Fruit fly (Drosophila melanogaster) whole organism, embryonic: ENCODE data around the gene Atf3.
A peak's percentile ranks its signal among the peaks of the same experiment; 100 is the strongest.

Source experiments
- Abd-B ChIP-seq: fragments of 200-800 bp; sonication (Bioruptor generic); optimal IDR thresholded peaks from 2 replicates; lab custom pipeline; 2018; ENCODE audit warnings: missing biosample characterization, mild to moderate bottlenecking, missing genetic modification characterization, moderate library complexity
- Awh ChIP-seq: fragments of 200-800 bp; sonication (Bioruptor generic); IDR thresholded peaks from 2 replicates; pipeline ENCODE4, ENCODE4 v1.3.6; 2022; ENCODE audit warnings: missing biosample characterization, missing genetic modification characterization
- CG11560 ChIP-seq: fragments of 200-800 bp; sonication (Bioruptor generic); IDR thresholded peaks from 3 replicates; pipeline ENCODE4 v1.3.6; 2022; ENCODE audit warnings: missing biosample characterization, missing genetic modification characterization
- CG12942 ChIP-seq: fragments of 200-800 bp; sonication (Bioruptor generic); optimal IDR thresholded peaks from 3 replicates; lab custom pipeline; 2016; ENCODE audit warnings: missing biosample characterization, missing genetic modification characterization
- CG13894 ChIP-seq: fragments of 200-800 bp; sonication (Bioruptor generic); optimal IDR thresholded peaks from 3 replicates; lab custom pipeline; 2018; ENCODE audit warnings: missing biosample characterization, mild to moderate bottlenecking, missing genetic modification characterization, moderate library complexity
- CG14965 ChIP-seq: fragments of 200-800 bp; sonication (Bioruptor generic); optimal IDR thresholded peaks from 2 replicates; lab custom pipeline; 2016; ENCODE audit warnings: missing biosample characterization, missing genetic modification characterization, borderline replicate concordance
- CG15269 ChIP-seq: fragments of 200-800 bp; sonication (Bioruptor generic); optimal IDR thresholded peaks from 2 replicates; lab custom pipeline; 2018; ENCODE audit warnings: missing biosample characterization, mild to moderate bottlenecking, missing genetic modification characterization, moderate library complexity
- CG17328 ChIP-seq: fragments of 200-800 bp; sonication (Bioruptor generic); IDR thresholded peaks from 2 replicates; pipeline ENCODE4 v1.3.6; 2022; ENCODE audit warnings: missing biosample characterization, missing genetic modification characterization
- CG18764 ChIP-seq: fragments of 200-800 bp; sonication (Bioruptor generic); optimal IDR thresholded peaks from 3 replicates; lab custom pipeline; 2016; ENCODE audit warnings: missing biosample characterization, missing genetic modification characterization
- CG30403 ChIP-seq: fragments of 200-800 bp; sonication (Bioruptor generic); optimal IDR thresholded peaks from 3 replicates; lab custom pipeline; 2016; ENCODE audit warnings: missing biosample characterization, missing genetic modification characterization
- CG30431 ChIP-seq: fragments of 200-800 bp; sonication (Bioruptor generic); optimal IDR thresholded peaks from 2 replicates; lab custom pipeline; 2017; ENCODE audit warnings: missing biosample characterization, missing genetic modification characterization
- CG31224 ChIP-seq: fragments of 200-800 bp; sonication (Bioruptor generic); IDR thresholded peaks from 2 replicates; pipeline ENCODE4 v1.3.6; 2022; ENCODE audit warnings: missing biosample characterization, missing genetic modification characterization
- CG3163 ChIP-seq: fragments of 200-800 bp; sonication (Bioruptor generic); optimal IDR thresholded peaks from 3 replicates; lab custom pipeline; 2016; ENCODE audit warnings: missing biosample characterization, missing genetic modification characterization
- CG32767 ChIP-seq: fragments of 200-800 bp; sonication (Bioruptor generic); IDR thresholded peaks from 2 replicates; pipeline ENCODE4 v1.3.6; 2022; ENCODE audit warnings: missing biosample characterization, missing genetic modification characterization
- CG34422 ChIP-seq: fragments of 200-800 bp; sonication (Bioruptor generic); IDR thresholded peaks from 3 replicates; pipeline ENCODE4 v1.3.6; 2022; ENCODE audit warnings: missing biosample characterization, missing genetic modification characterization
- CG4617 ChIP-seq: fragments of 200-800 bp; sonication (Bioruptor generic); optimal IDR thresholded peaks from 3 replicates; lab custom pipeline; 2016; ENCODE audit warnings: missing biosample characterization, missing genetic modification characterization, borderline replicate concordance
- CG4820 ChIP-seq: fragments of 200-800 bp; sonication (Bioruptor generic); optimal IDR thresholded peaks from 3 replicates; lab custom pipeline; 2016; ENCODE audit warnings: missing biosample characterization, missing genetic modification characterization
- CG7963 ChIP-seq: fragments of 200-800 bp; sonication (Bioruptor generic); IDR thresholded peaks from 3 replicates; pipeline ENCODE4 v1.3.6; 2022; ENCODE audit warnings: missing biosample characterization, missing genetic modification characterization; ENCODE audit not compliant: partially characterized antibody
- CG8281 ChIP-seq: fragments of 200-800 bp; sonication (Bioruptor generic); optimal IDR thresholded peaks from 2 replicates; lab custom pipeline; 2018; ENCODE audit warnings: missing biosample characterization, mild to moderate bottlenecking, missing genetic modification characterization, moderate library complexity
- CG8388 ChIP-seq: fragments of 200-800 bp; sonication (Bioruptor generic); optimal IDR thresholded peaks from 2 replicates; lab custom pipeline; 2019; ENCODE audit warnings: missing biosample characterization, mild to moderate bottlenecking, missing genetic modification characterization, moderate library complexity
- CG9609 ChIP-seq: fragments of 200-800 bp; sonication (Bioruptor generic); optimal IDR thresholded peaks from 3 replicates; lab custom pipeline; 2016; ENCODE audit warnings: missing biosample characterization, missing genetic modification characterization
- CTCF ChIP-seq: fragments of 200-800 bp; sonication (Bioruptor generic); optimal IDR thresholded peaks from 2 replicates; lab custom pipeline; 2017; ENCODE audit warnings: missing biosample characterization, mild to moderate bottlenecking, missing genetic modification characterization, moderate library complexity
- Doc3 ChIP-seq: fragments of 200-800 bp; sonication (Bioruptor generic); IDR thresholded peaks from 3 replicates; pipeline ENCODE4 v1.3.6; 2022; ENCODE audit warnings: missing biosample characterization, missing genetic modification characterization; ENCODE audit not compliant: partially characterized antibody
- Ets97D ChIP-seq: fragments of 200-800 bp; sonication (Bioruptor generic); optimal IDR thresholded peaks from 3 replicates; lab custom pipeline; 2016; ENCODE audit warnings: missing biosample characterization, missing genetic modification characterization
- Gug ChIP-seq: fragments of 200-800 bp; sonication (Bioruptor generic); IDR thresholded peaks from 4 replicates; pipeline ENCODE4 v1.3.6; 2022; ENCODE audit warnings: missing biosample characterization, missing genetic modification characterization
- Med ChIP-seq: fragments of 200-800 bp; sonication (Bioruptor generic); peaks from one replicate; lab custom pipeline; 2016; ENCODE audit warnings: missing biosample characterization, missing genetic modification characterization, mild to moderate bottlenecking, inconsistent platforms, moderate library complexity
- PHDP ChIP-seq: fragments of 200-800 bp; sonication (Bioruptor generic); optimal IDR thresholded peaks from 3 replicates; lab custom pipeline; 2018; ENCODE audit warnings: missing biosample characterization, mild to moderate bottlenecking, missing genetic modification characterization, moderate library complexity
- Side ChIP-seq: fragments of 200-800 bp; sonication (Bioruptor generic); optimal IDR thresholded peaks from 2 replicates; lab custom pipeline; 2016; ENCODE audit warnings: missing biosample characterization, missing genetic modification characterization
- Six4 ChIP-seq: fragments of 200-800 bp; sonication (Bioruptor generic); optimal IDR thresholded peaks from 2 replicates; lab custom pipeline; 2016; ENCODE audit warnings: missing biosample characterization, missing genetic modification characterization
- Sry-δ ChIP-seq: fragments of 200-800 bp; sonication (Bioruptor generic); optimal IDR thresholded peaks from 2 replicates; lab custom pipeline; 2016; ENCODE audit warnings: missing biosample characterization, missing genetic modification characterization
- Ssrp ChIP-seq: fragments of 200-800 bp; sonication (Bioruptor generic); optimal IDR thresholded peaks from 2 replicates; lab custom pipeline; 2018; ENCODE audit warnings: missing biosample characterization, mild to moderate bottlenecking, missing genetic modification characterization, moderate library complexity
- br ChIP-seq: fragments of >200 bp; optimal IDR thresholded peaks from 2 replicates; lab custom pipeline; 2017
- corto ChIP-seq: fragments of 200-800 bp; sonication (Bioruptor generic); optimal IDR thresholded peaks from 2 replicates; lab custom pipeline; 2016; ENCODE audit warnings: missing biosample characterization, mild to moderate bottlenecking, missing genetic modification characterization, moderate library complexity
- cwo ChIP-seq: fragments of 200-800 bp; sonication (Bioruptor generic); optimal IDR thresholded peaks from 3 replicates; lab custom pipeline; 2017; ENCODE audit warnings: missing biosample characterization, missing genetic modification characterization, mild to moderate bottlenecking, moderate library complexity, missing genetic modification reagents
- dpn ChIP-seq, 2 experiments: fragments of 200-800 bp; sonication (Bioruptor generic); optimal IDR thresholded peaks; 3 replicates each; lab custom pipeline; 2016; ENCODE audit warnings: missing biosample characterization in 2 of 2, missing genetic modification characterization in 2 of 2
- gsb ChIP-seq: fragments of 200-800 bp; sonication (Bioruptor generic); IDR thresholded peaks from 2 replicates; pipeline ENCODE4 v1.3.6; 2022; ENCODE audit warnings: missing biosample characterization, missing genetic modification characterization
- ind ChIP-seq: fragments of 200-800 bp; sonication (Bioruptor generic); optimal IDR thresholded peaks from 3 replicates; lab custom pipeline; 2016; ENCODE audit warnings: missing biosample characterization, missing genetic modification characterization
- insv ChIP-seq, 2 experiments: fragments of 200-800 bp; sonication (Bioruptor generic); optimal IDR thresholded peaks; 3 replicates each; lab custom pipeline; 2016 to 2018; ENCODE audit warnings: missing biosample characterization in 2 of 2, missing genetic modification characterization in 2 of 2
- kay ChIP-seq: fragments of 200-800 bp; sonication (Bioruptor generic); optimal IDR thresholded peaks from 2 replicates; lab custom pipeline; 2016; ENCODE audit warnings: missing biosample characterization, missing genetic modification characterization
- lmd ChIP-seq: fragments of 200-800 bp; sonication (Bioruptor generic); IDR thresholded peaks from 2 replicates; pipeline ENCODE4 v1.3.6; 2022; ENCODE audit warnings: missing biosample characterization, missing genetic modification characterization
- lov ChIP-seq, 2 experiments: fragments of 200-800 bp in 1 of 2; fragments of >200 bp in 1 of 2; sonication (Bioruptor generic) in 1 of 2; IDR thresholded peaks in 1 of 2; optimal IDR thresholded peaks in 1 of 2; 2 replicates in 1 of 2; 3 replicates in 1 of 2; pipeline versions ENCODE4 v1.3.6 to Lab custom; 2017 to 2022; ENCODE audit warnings: missing biosample characterization in 1 of 2, missing genetic modification characterization in 1 of 2
- mld ChIP-seq: fragments of 200-800 bp; sonication (Bioruptor generic); IDR thresholded peaks from 3 replicates; pipeline ENCODE4 v1.3.6; 2022; ENCODE audit warnings: missing biosample characterization, missing genetic modification characterization; ENCODE audit not compliant: partially characterized antibody
- nau ChIP-seq: fragments of 200-800 bp; sonication (Bioruptor generic); optimal IDR thresholded peaks from 3 replicates; lab custom pipeline; 2017; ENCODE audit warnings: missing biosample characterization, mild to moderate bottlenecking, missing genetic modification characterization, missing genetic modification reagents
- otp ChIP-seq: fragments of 200-800 bp; sonication (Bioruptor generic); IDR thresholded peaks from 3 replicates; pipeline ENCODE4, ENCODE4 v1.3.6; 2022; ENCODE audit warnings: missing biosample characterization, missing genetic modification characterization
- phol ChIP-seq: fragments of 200-800 bp; sonication (Bioruptor generic); optimal IDR thresholded peaks from 3 replicates; lab custom pipeline; 2018; ENCODE audit warnings: missing biosample characterization, mild to moderate bottlenecking, missing genetic modification characterization, moderate library complexity
- pros ChIP-seq: fragments of 200-800 bp; sonication (Bioruptor generic); optimal IDR thresholded peaks from 3 replicates; lab custom pipeline; 2019; ENCODE audit warnings: missing biosample characterization, mild to moderate bottlenecking, missing genetic modification characterization, moderate library complexity
- pzg ChIP-seq: fragments of 200-800 bp; sonication (Bioruptor generic); optimal IDR thresholded peaks from 3 replicates; lab custom pipeline; 2018; ENCODE audit warnings: missing biosample characterization, mild to moderate bottlenecking, missing genetic modification characterization, moderate library complexity
- sug ChIP-seq: fragments of 200-800 bp; optimal IDR thresholded peaks from 2 replicates; lab custom pipeline; 2019; ENCODE audit warnings: missing biosample characterization, mild to moderate bottlenecking, missing genetic modification characterization, moderate library complexity
- tio ChIP-seq: fragments of 200-800 bp; sonication (Bioruptor generic); optimal IDR thresholded peaks from 2 replicates; lab custom pipeline; 2017; ENCODE audit warnings: missing biosample characterization, missing genetic modification characterization, inconsistent platforms
- vnd ChIP-seq: fragments of 200-800 bp; sonication (Bioruptor generic); IDR thresholded peaks from 3 replicates; pipeline ENCODE4 v1.3.6; 2022; ENCODE audit warnings: missing biosample characterization, missing genetic modification characterization; ENCODE audit not compliant: partially characterized antibody
- zen ChIP-seq: fragments of 200-800 bp; sonication (Bioruptor generic); optimal IDR thresholded peaks from 3 replicates; lab custom pipeline; 2018; ENCODE audit warnings: missing biosample characterization, mild to moderate bottlenecking, missing genetic modification characterization, moderate library complexity

Atf3 gene

dm6 chrX:1215000-1215399 lies 60.1 kb downstream of the Atf3 start, which contains the start of gene CG11398 (continued):
- no peak for TF ChIP-seq CG32767 (GFP tag; lab: Robert Waterston, UW)
- TF ChIP-seq lmd: no peak
- TF ChIP-seq Side: no peak
- TF ChIP-seq CG30403 (GFP tag; lab: Kevin White, UChicago): no peak
- TF ChIP-seq CG13894 (tag; lab: Kevin White, UChicago): no peak
- TF ChIP-seq nau: no peak
- peak; percentile 71 for TF ChIP-seq CG4617 (GFP tag; lab: Kevin White, UChicago)
- no peak for TF ChIP-seq CG9609
- no peak for TF ChIP-seq dpn (GFP tag; optimal IDR thresholded peaks at IDR 0.05; lab: Kevin White, UChicago)
- no peak for TF ChIP-seq ind (GFP tag; lab: Kevin White, UChicago)
- TF ChIP-seq zen (tag; lab: Kevin White, UChicago): peak; percentile 11
- no peak for TF ChIP-seq CG18764 (GFP tag; lab: Kevin White, UChicago)
- TF ChIP-seq kay (GFP tag; lab: Kevin White, UChicago): no peak
- TF ChIP-seq CG11560 (tag; lab: Robert Waterston, UW): no peak
- TF ChIP-seq tio (GFP tag; lab: Kevin White, UChicago): no peak
- no peak for TF ChIP-seq Ssrp
- no peak for TF ChIP-seq CG8281 (tag; lab: Kevin White, UChicago)
- TF ChIP-seq lov (optimal IDR thresholded peaks at IDR 0.05; lab: Kevin White, UChicago): no peak
- no peak for TF ChIP-seq lov (GFP tag; IDR thresholded peaks at IDR 0.05; lab: Robert Waterston, UW)
- no peak for TF ChIP-seq insv (GFP tag; optimal IDR thresholded peaks at IDR 0.05; lab: Kevin White, UChicago)
- TF ChIP-seq CG12942: no peak
- TF ChIP-seq CG34422 (GFP tag; lab: Robert Waterston, UW): no peak
- peak; percentile 76 for TF ChIP-seq Ets97D
- TF ChIP-seq pros (GFP tag; lab: Kevin White, UChicago): no peak
- TF ChIP-seq Awh (GFP tag; lab: Robert Waterston, UW): no peak
- 0 out of 3 replicates have a peak, but pooled peaks have one; percentile 33 for TF ChIP-seq mld (GFP tag; lab: Robert Waterston, UW)
- peak; percentile 71; the same call in 1 of the 3 replicates for TF ChIP-seq CG7963
- peak; percentile 52 for TF ChIP-seq vnd (GFP tag; lab: Robert Waterston, UW)
- peak; percentile 82 for TF ChIP-seq Sry-δ (GFP tag; lab: Kevin White, UChicago)
- TF ChIP-seq CG4820: no peak
- peak; percentile 67 for TF ChIP-seq phol (tag; lab: Kevin White, UChicago)
- TF ChIP-seq CG8388 (GFP tag; lab: Kevin White, UChicago): no peak
- no peak for TF ChIP-seq CG31224
- TF ChIP-seq Med (GFP tag; lab: Kevin White, UChicago): peak; percentile 71
- TF ChIP-seq CG14965 (GFP tag; lab: Kevin White, UChicago): no peak
- no peak for TF ChIP-seq CG17328 (GFP tag; lab: Robert Waterston, UW)
- no peak for TF ChIP-seq cwo (GFP tag; lab: Kevin White, UChicago)
- no peak for TF ChIP-seq CG3163 (GFP tag; lab: Kevin White, UChicago)
- no peak for TF ChIP-seq sug (tag; lab: Kevin White, UChicago)
- no peak for TF ChIP-seq otp (GFP tag; lab: Robert Waterston, UW)
- TF ChIP-seq CG15269 (tag; lab: Kevin White, UChicago): no peak
- TF ChIP-seq br (lab: Kevin White, UChicago): no peak
- no peak for TF ChIP-seq Abd-B (GFP tag; lab: Kevin White, UChicago)
- peak; percentile 81 for TF ChIP-seq pzg (GFP tag; lab: Kevin White, UChicago)
- no peak for TF ChIP-seq corto (GFP tag; lab: Kevin White, UChicago)
- no peak for TF ChIP-seq PHDP
- TF ChIP-seq Gug: no peak
- TF ChIP-seq CTCF (GFP tag; lab: Kevin White, UChicago): peak; percentile 45
- TF ChIP-seq CG30431 (GFP tag; lab: Kevin White, UChicago): no peak
- peak; percentile 55; the same call in 2 of the 3 replicates for TF ChIP-seq Doc3 (GFP tag; lab: Robert Waterston, UW)
- TF ChIP-seq Six4 (GFP tag; lab: Kevin White, UChicago): no peak
- no peak for TF ChIP-seq gsb (GFP tag; lab: Robert Waterston, UW)
